Fruit fly (Drosophila melanogaster) whole organism, adult: Measurements from ENCODE around the gene B9d1.

ENCODE experiments used
- CG5204 ChIP-seq: fragments of 200-800 bp; sonication (Bioruptor generic); optimal IDR thresholded peaks from 2 replicates; lab custom pipeline; 2016; ENCODE audit warnings: missing biosample characterization, missing genetic modification characterization
- Hr96 ChIP-seq: fragments of 200-800 bp; sonication (Bioruptor generic); optimal IDR thresholded peaks from 2 replicates; lab custom pipeline; 2016; ENCODE audit warnings: missing biosample characterization, missing genetic modification characterization
- bab1 ChIP-seq: fragments of 200-800 bp; sonication (Bioruptor generic); optimal IDR thresholded peaks from 3 replicates; lab custom pipeline; 2019; ENCODE audit warnings: missing biosample characterization, mild to moderate bottlenecking, missing genetic modification characterization, moderate library complexity
- kay ChIP-seq: fragments of 200-800 bp; sonication (Bioruptor generic); peaks from one replicate; lab custom pipeline; 2016; ENCODE audit warnings: missing biosample characterization, missing genetic modification characterization, borderline replicate concordance
- toe ChIP-seq: fragments of 200-800 bp; sonication (Bioruptor generic); optimal IDR thresholded peaks from 2 replicates; lab custom pipeline; 2016; ENCODE audit warnings: missing biosample characterization, missing genetic modification characterization

dm6 chr3R:15447791-15448190 is 33.9 kb upstream of the B9d1 start:
- TF ChIP-seq toe (GFP tag; lab: Kevin White, UChicago): no peak
- no peak for TF ChIP-seq bab1
- TF ChIP-seq kay (GFP tag; lab: Kevin White, UChicago): no peak
- no peak for TF ChIP-seq CG5204 (GFP tag; lab: Kevin White, UChicago)
- TF ChIP-seq Hr96: no peak
